Fruit fly (Drosophila melanogaster) whole organism, adult: ENCODE measurements around the gene CG7054.

Experiments
- CG12768 ChIP-seq: fragments of 200-800 bp; sonication (Bioruptor generic); optimal IDR thresholded peaks from 2 replicates; lab custom pipeline; 2017; ENCODE audit warnings: missing biosample characterization, missing genetic modification characterization, mild to moderate bottlenecking, moderate library complexity, missing genetic modification reagents
- CG14711 ChIP-seq: fragments of 200-800 bp; sonication (Bioruptor generic); optimal IDR thresholded peaks from 2 replicates; lab custom pipeline; 2018; ENCODE audit warnings: missing biosample characterization, mild to moderate bottlenecking, missing genetic modification characterization, moderate library complexity
- CG33017 ChIP-seq: fragments of 200-800 bp; sonication (Bioruptor generic); optimal IDR thresholded peaks from 2 replicates; lab custom pipeline; 2018; ENCODE audit warnings: missing biosample characterization, mild to moderate bottlenecking, missing genetic modification characterization, moderate library complexity
- CG7045 ChIP-seq: fragments of 200-800 bp; sonication (Bioruptor generic); optimal IDR thresholded peaks from 2 replicates; lab custom pipeline; 2017; ENCODE audit warnings: missing biosample characterization, mild to moderate bottlenecking, missing genetic modification characterization
- CG7101 ChIP-seq: fragments of 200-800 bp; sonication (Bioruptor generic); optimal IDR thresholded peaks from 2 replicates; lab custom pipeline; 2018; ENCODE audit warnings: missing biosample characterization, mild to moderate bottlenecking, missing genetic modification characterization, moderate library complexity
- Clk ChIP-seq: fragments of 200-800 bp; sonication (Bioruptor generic); optimal IDR thresholded peaks from 2 replicates; lab custom pipeline; 2017; ENCODE audit warnings: missing biosample characterization, missing genetic modification characterization
- Mnt ChIP-seq: fragments of 200-800 bp; sonication (Bioruptor generic); optimal IDR thresholded peaks from 2 replicates; lab custom pipeline; 2016; ENCODE audit warnings: missing biosample characterization, mild to moderate bottlenecking, missing genetic modification characterization
- cic ChIP-seq: fragments of 200-800 bp; sonication (Bioruptor generic); optimal IDR thresholded peaks from 2 replicates; lab custom pipeline; 2017; ENCODE audit warnings: missing biosample characterization, mild to moderate bottlenecking, missing genetic modification characterization, moderate library complexity
- cnc ChIP-seq, 2 experiments: fragments of >200 bp; optimal IDR thresholded peaks; 2 replicates each; lab custom pipeline; 2017
- tj ChIP-seq: fragments of 200-800 bp; sonication (Bioruptor generic); optimal IDR thresholded peaks from 3 replicates; lab custom pipeline; 2017; ENCODE audit warnings: missing biosample characterization, mild to moderate bottlenecking, missing genetic modification characterization, moderate library complexity

DNA sequence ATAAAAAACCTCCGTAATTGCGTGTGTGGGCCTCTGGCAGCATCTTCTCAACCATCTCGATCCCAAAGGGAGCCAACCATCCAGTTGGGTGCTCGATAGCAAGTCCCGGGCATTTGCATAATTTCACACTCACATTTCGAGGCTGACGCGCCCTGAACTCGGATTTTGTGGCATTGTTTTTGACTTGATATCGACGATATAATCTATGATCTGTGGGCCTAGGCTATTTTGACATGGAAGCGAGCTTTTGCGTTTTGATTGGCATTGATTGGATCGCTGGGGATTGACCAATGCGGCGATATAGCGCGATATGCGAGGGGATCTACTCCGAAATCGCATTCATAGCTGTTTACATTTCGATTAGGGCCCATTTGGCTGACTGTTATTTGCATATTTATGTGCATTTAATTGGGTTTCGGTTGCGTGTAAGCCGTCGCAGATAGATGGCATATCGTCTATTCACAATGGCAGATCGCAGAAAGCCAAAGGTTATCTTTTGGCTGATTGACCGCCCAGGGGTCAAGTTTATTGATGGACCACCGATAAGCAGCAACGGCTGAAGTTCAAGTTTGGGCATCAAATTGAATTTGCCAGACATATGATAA lies 32.5 kb upstream of the CG7054 start:
- TF ChIP-seq Clk (no peak), CG12768 (no peak), CG7101 (tag; lab: Kevin White, UChicago) (no peak), cnc (optimal IDR thresholded peaks at IDR 0.05; lab: Kevin White, UChicago) (no peak), CG33017 (no peak), cic (GFP tag; lab: Kevin White, UChicago) (no peak), CG7045 (GFP tag; lab: Kevin White, UChicago) (no peak), tj (GFP tag; lab: Kevin White, UChicago) (no peak), CG14711 (tag; lab: Kevin White, UChicago) (no peak), Mnt (no peak)
